Fruit fly (Drosophila melanogaster) whole organism, embryonic: ENCODE measurements around the gene Cpr76Bc.
A peak's percentile ranks its signal among the peaks of the same experiment; 100 is the strongest.

Experiments
- Asciz ChIP-seq: fragments of 200-800 bp; sonication (Bioruptor generic); optimal IDR thresholded peaks from 2 replicates; lab custom pipeline; 2017; ENCODE audit warnings: missing biosample characterization, mild to moderate bottlenecking, missing genetic modification characterization, missing genetic modification reagents
- Bdp1 ChIP-seq: fragments of 200-800 bp; sonication (Bioruptor generic); optimal IDR thresholded peaks from 3 replicates; lab custom pipeline; 2016; ENCODE audit warnings: missing biosample characterization, missing genetic modification characterization
- CG11398 ChIP-seq: fragments of 200-800 bp; sonication (Bioruptor generic); optimal IDR thresholded peaks from 2 replicates; lab custom pipeline; 2016; ENCODE audit warnings: missing biosample characterization, missing genetic modification characterization
- CG11504 ChIP-seq: fragments of 200-800 bp; sonication (Bioruptor generic); optimal IDR thresholded peaks from 3 replicates; lab custom pipeline; 2019; ENCODE audit warnings: missing biosample characterization, mild to moderate bottlenecking, missing genetic modification characterization, moderate library complexity
- CG11560 ChIP-seq: fragments of 200-800 bp; sonication (Bioruptor generic); IDR thresholded peaks from 3 replicates; pipeline ENCODE4 v1.3.6; 2022; ENCODE audit warnings: missing biosample characterization, missing genetic modification characterization
- CG11695 ChIP-seq: fragments of 200-800 bp; sonication (Bioruptor generic); IDR thresholded peaks from 3 replicates; pipeline ENCODE4 v1.3.6; 2022; ENCODE audit warnings: missing biosample characterization, missing genetic modification characterization
- CG12071 ChIP-seq: fragments of 200-800 bp; sonication (Bioruptor generic); optimal IDR thresholded peaks from 3 replicates; lab custom pipeline; 2018; ENCODE audit warnings: missing biosample characterization, mild to moderate bottlenecking, missing genetic modification characterization
- CG12155 ChIP-seq: fragments of 200-800 bp; sonication (Bioruptor generic); optimal IDR thresholded peaks from 3 replicates; lab custom pipeline; 2016; ENCODE audit warnings: missing biosample characterization, missing genetic modification characterization
- CG12236 ChIP-seq: fragments of 200-800 bp; sonication (Bioruptor generic); optimal IDR thresholded peaks from 2 replicates; lab custom pipeline; 2016; ENCODE audit warnings: missing biosample characterization, missing genetic modification characterization
- CG12744 ChIP-seq: fragments of 200-800 bp; sonication (Bioruptor generic); optimal IDR thresholded peaks from 2 replicates; lab custom pipeline; 2016; ENCODE audit warnings: missing biosample characterization, missing genetic modification characterization
- CG14050 ChIP-seq: fragments of 200-800 bp; sonication (Bioruptor generic); IDR thresholded peaks from 3 replicates; pipeline ENCODE4 v1.3.6; 2022; ENCODE audit warnings: missing biosample characterization, missing genetic modification characterization
- CG14441 ChIP-seq: fragments of 200-800 bp; sonication (Bioruptor generic); IDR thresholded peaks from 2 replicates; pipeline ENCODE4 v1.3.6; 2022; ENCODE audit warnings: missing biosample characterization, missing genetic modification characterization
- CG14710 ChIP-seq: fragments of 200-800 bp; sonication (Bioruptor generic); optimal IDR thresholded peaks from 3 replicates; lab custom pipeline; 2019; ENCODE audit warnings: missing biosample characterization, mild to moderate bottlenecking, missing genetic modification characterization, moderate library complexity
- CG14965 ChIP-seq: fragments of 200-800 bp; sonication (Bioruptor generic); optimal IDR thresholded peaks from 2 replicates; lab custom pipeline; 2016; ENCODE audit warnings: missing biosample characterization, missing genetic modification characterization, borderline replicate concordance
- CG1647 ChIP-seq: fragments of 200-800 bp; sonication (Bioruptor generic); optimal IDR thresholded peaks from 3 replicates; lab custom pipeline; 2016; ENCODE audit warnings: missing biosample characterization, missing genetic modification characterization
- CG17802 ChIP-seq: fragments of 200-800 bp; sonication (Bioruptor generic); optimal IDR thresholded peaks from 2 replicates; lab custom pipeline; 2018; ENCODE audit warnings: missing biosample characterization, mild to moderate bottlenecking, missing genetic modification characterization, moderate library complexity
- CG30431 ChIP-seq: fragments of 200-800 bp; sonication (Bioruptor generic); optimal IDR thresholded peaks from 2 replicates; lab custom pipeline; 2017; ENCODE audit warnings: missing biosample characterization, missing genetic modification characterization
- CG31365 ChIP-seq: fragments of 200-800 bp; sonication (Bioruptor generic); optimal IDR thresholded peaks from 2 replicates; lab custom pipeline; 2018; ENCODE audit warnings: missing biosample characterization, mild to moderate bottlenecking, missing genetic modification characterization
- CG32532 ChIP-seq: fragments of 200-800 bp; sonication (Bioruptor generic); IDR thresholded peaks from 2 replicates; pipeline ENCODE4 v1.3.6; 2022; ENCODE audit warnings: missing biosample characterization, missing genetic modification characterization
- CG32772 ChIP-seq: fragments of 200-800 bp; sonication (Bioruptor generic); IDR thresholded peaks from 2 replicates; pipeline ENCODE4 v1.3.6; 2022; ENCODE audit warnings: missing biosample characterization, missing genetic modification characterization
- CG3281 ChIP-seq: fragments of 200-800 bp; sonication (Bioruptor generic); optimal IDR thresholded peaks from 3 replicates; lab custom pipeline; 2017; ENCODE audit warnings: missing biosample characterization, mild to moderate bottlenecking, missing genetic modification characterization
- CG33213 ChIP-seq: fragments of 200-800 bp; sonication (Bioruptor generic); optimal IDR thresholded peaks from 3 replicates; lab custom pipeline; 2016; ENCODE audit warnings: missing biosample characterization, missing genetic modification characterization
- CG4854 ChIP-seq: fragments of 200-800 bp; sonication (Bioruptor generic); optimal IDR thresholded peaks from 2 replicates; lab custom pipeline; 2016; ENCODE audit warnings: missing biosample characterization, missing genetic modification characterization, inconsistent platforms
- CG6254 ChIP-seq: fragments of 200-800 bp; sonication (Bioruptor generic); optimal IDR thresholded peaks from 3 replicates; lab custom pipeline; 2017; ENCODE audit warnings: mild to moderate bottlenecking, missing biosample characterization, missing genetic modification reagents, missing genetic modification characterization
- CG6765 ChIP-seq: fragments of 200-800 bp; sonication (Bioruptor generic); optimal IDR thresholded peaks from 3 replicates; lab custom pipeline; 2017; ENCODE audit warnings: missing biosample characterization, mild to moderate bottlenecking, missing genetic modification characterization
- CG7357 ChIP-seq: fragments of 200-800 bp; sonication (Bioruptor generic); IDR thresholded peaks from 3 replicates; pipeline ENCODE4 v1.3.6; 2022; ENCODE audit warnings: missing biosample characterization, missing genetic modification characterization
- CG7745 ChIP-seq: fragments of 200-800 bp; sonication (Bioruptor generic); optimal IDR thresholded peaks from 2 replicates; lab custom pipeline; 2018; ENCODE audit warnings: missing biosample characterization, mild to moderate bottlenecking, missing genetic modification characterization, moderate library complexity
- CG7963 ChIP-seq: fragments of 200-800 bp; sonication (Bioruptor generic); IDR thresholded peaks from 3 replicates; pipeline ENCODE4 v1.3.6; 2022; ENCODE audit warnings: missing biosample characterization, missing genetic modification characterization; ENCODE audit not compliant: partially characterized antibody
- CkIIα-i1 ChIP-seq: fragments of 200-800 bp; sonication (Bioruptor generic); IDR thresholded peaks from 2 replicates; pipeline ENCODE4 v1.3.6; 2022; ENCODE audit warnings: missing biosample characterization, missing genetic modification characterization
- CrebB ChIP-seq: fragments of 200-800 bp; sonication (Bioruptor generic); optimal IDR thresholded peaks from 3 replicates; lab custom pipeline; 2018; ENCODE audit warnings: missing biosample characterization, mild to moderate bottlenecking, missing genetic modification characterization
- D ChIP-seq, 2 experiments: fragments of 200-800 bp in 1 of 2; fragments of >200 bp in 1 of 2; sonication (Bioruptor generic) in 1 of 2; optimal IDR thresholded peaks; 2 replicates in 1 of 2; 3 replicates in 1 of 2; lab custom pipeline; 2017; ENCODE audit warnings: mild to moderate bottlenecking in 1 of 2, missing biosample characterization in 1 of 2, missing genetic modification characterization in 1 of 2, missing genetic modification reagents in 1 of 2
- Fer2 ChIP-seq: fragments of 200-800 bp; sonication (Bioruptor generic); optimal IDR thresholded peaks from 2 replicates; lab custom pipeline; 2018; ENCODE audit warnings: missing biosample characterization, mild to moderate bottlenecking, missing genetic modification characterization, moderate library complexity
- Gug ChIP-seq: fragments of 200-800 bp; sonication (Bioruptor generic); IDR thresholded peaks from 4 replicates; pipeline ENCODE4 v1.3.6; 2022; ENCODE audit warnings: missing biosample characterization, missing genetic modification characterization
- Hsf ChIP-seq: fragments of 200-800 bp; sonication (Bioruptor generic); optimal IDR thresholded peaks from 3 replicates; lab custom pipeline; 2016; ENCODE audit warnings: missing biosample characterization, missing genetic modification characterization
- Nf-YA ChIP-seq: fragments of 200-800 bp; sonication (Bioruptor generic); IDR thresholded peaks from 2 replicates; pipeline ENCODE4 v1.3.6; 2022; ENCODE audit warnings: missing biosample characterization, missing genetic modification characterization
- bcd ChIP-seq: fragments of 200-800 bp; sonication (Bioruptor generic); optimal IDR thresholded peaks from 2 replicates; lab custom pipeline; 2017; ENCODE audit warnings: missing biosample characterization, mild to moderate bottlenecking, missing genetic modification characterization
- btn ChIP-seq: fragments of 200-800 bp; sonication (Bioruptor generic); optimal IDR thresholded peaks from 2 replicates; lab custom pipeline; 2016; ENCODE audit warnings: missing biosample characterization, missing genetic modification characterization
- chm ChIP-seq: fragments of 200-800 bp; sonication (Bioruptor generic); IDR thresholded peaks from 2 replicates; pipeline ENCODE4 v1.3.6; 2022; ENCODE audit warnings: missing biosample characterization, missing genetic modification characterization
- emc ChIP-seq: fragments of 200-800 bp; sonication (Bioruptor generic); optimal IDR thresholded peaks from 2 replicates; lab custom pipeline; 2016; ENCODE audit warnings: missing biosample characterization, missing genetic modification characterization
- fd102C ChIP-seq: fragments of 200-800 bp; sonication (Bioruptor generic); optimal IDR thresholded peaks from 2 replicates; lab custom pipeline; 2018; ENCODE audit warnings: missing biosample characterization, mild to moderate bottlenecking, missing genetic modification characterization, moderate library complexity
- gem ChIP-seq: fragments of 200-800 bp; sonication (Bioruptor generic); optimal IDR thresholded peaks from 2 replicates; lab custom pipeline; 2019; ENCODE audit warnings: missing biosample characterization, mild to moderate bottlenecking, missing genetic modification characterization, moderate library complexity
- hkb ChIP-seq, 2 experiments: fragments of 200-800 bp in 1 of 2; fragments of >200 bp in 1 of 2; sonication (Bioruptor generic) in 1 of 2; IDR thresholded peaks in 1 of 2; optimal IDR thresholded peaks in 1 of 2; 2 replicates each; pipeline versions ENCODE4 v1.3.6 to Lab custom; 2017 to 2022; ENCODE audit warnings: missing biosample characterization in 1 of 2, missing genetic modification characterization in 1 of 2
- jigr1 ChIP-seq: fragments of 200-800 bp; sonication (Bioruptor generic); IDR thresholded peaks from 3 replicates; pipeline ENCODE4 v1.3.6; 2022; ENCODE audit warnings: missing biosample characterization, missing genetic modification characterization
- lola ChIP-seq, 3 experiments: fragments of >200 bp in 2 of 3; fragments of 200-800 bp in 1 of 3; sonication (Bioruptor generic) in 1 of 3; optimal IDR thresholded peaks; 2 replicates each; lab custom pipeline; 2017 to 2019; ENCODE audit warnings: missing biosample characterization in 3 of 3, missing genetic modification characterization in 3 of 3, mild to moderate bottlenecking in 1 of 3, moderate library complexity in 1 of 3
- pb ChIP-seq: fragments of 200-800 bp; sonication (Bioruptor generic); optimal IDR thresholded peaks from 3 replicates; lab custom pipeline; 2016; ENCODE audit warnings: missing biosample characterization, missing genetic modification characterization
- scrt ChIP-seq: fragments of 200-800 bp; sonication (Bioruptor generic); optimal IDR thresholded peaks from 2 replicates; lab custom pipeline; 2018; ENCODE audit warnings: missing biosample characterization, mild to moderate bottlenecking, missing genetic modification characterization, moderate library complexity
- tin ChIP-seq: fragments of 200-800 bp; sonication (Bioruptor generic); optimal IDR thresholded peaks from 3 replicates; lab custom pipeline; 2016; ENCODE audit warnings: missing biosample characterization, missing genetic modification characterization
- twi ChIP-seq: fragments of 200-800 bp; optimal IDR thresholded peaks from 2 replicates; lab custom pipeline; 2019; ENCODE audit warnings: missing biosample characterization, mild to moderate bottlenecking, missing genetic modification characterization, moderate library complexity
- z ChIP-seq: fragments of 200-800 bp; sonication (Bioruptor generic); IDR thresholded peaks from 3 replicates; pipeline ENCODE4 v1.3.6; 2022; ENCODE audit warnings: missing biosample characterization, missing genetic modification characterization

Gene Cpr76Bc

DNA sequence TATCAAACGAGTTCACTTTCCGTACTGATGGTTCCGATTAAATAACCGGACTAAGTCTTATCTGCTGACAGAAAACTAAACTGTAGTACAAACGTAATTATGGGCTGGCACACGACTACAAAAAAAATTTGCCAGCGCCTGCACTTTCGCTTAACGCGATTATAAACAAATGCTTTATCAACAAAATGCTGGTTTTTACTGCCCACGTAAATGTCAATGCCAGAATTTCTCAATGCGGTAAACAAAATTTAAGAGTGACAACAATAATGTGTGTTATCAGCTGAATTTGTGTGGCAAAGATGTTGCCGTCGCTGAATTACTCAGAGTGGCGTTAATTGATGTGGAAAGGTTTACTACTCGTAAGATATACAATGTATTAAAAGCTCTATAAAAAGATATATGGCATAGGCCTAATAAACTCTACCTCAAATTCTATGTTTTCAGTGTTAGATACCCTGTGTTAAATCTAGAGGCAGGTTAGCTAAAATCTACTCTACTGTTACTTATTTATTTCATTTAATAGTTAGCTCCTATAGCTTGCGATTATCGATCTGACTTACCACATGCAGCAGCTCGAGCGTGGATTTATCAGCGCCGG is 24.7 kb upstream of the Cpr76Bc start (continued):
- peak; percentile 41 for TF ChIP-seq CG12071 (GFP tag; lab: Kevin White, UChicago)
- no peak for TF ChIP-seq D (optimal IDR thresholded peaks at IDR 0.05; lab: Kevin White, UChicago)
- no peak for TF ChIP-seq D (GFP tag; optimal IDR thresholded peaks at IDR 0.05; lab: Kevin White, UChicago)
- TF ChIP-seq fd102C, result no peak
- TF ChIP-seq CG14710 (tag; lab: Kevin White, UChicago), result no peak
- peak; percentile 0 for TF ChIP-seq CG31365 (tag; lab: Kevin White, UChicago)
- no peak for TF ChIP-seq CG30431 (GFP tag; lab: Kevin White, UChicago)
- no peak for TF ChIP-seq chm
- TF ChIP-seq CG12744, result no peak
- no peak for TF ChIP-seq CG7963 (GFP tag; lab: Robert Waterston, UW)

DNA sequence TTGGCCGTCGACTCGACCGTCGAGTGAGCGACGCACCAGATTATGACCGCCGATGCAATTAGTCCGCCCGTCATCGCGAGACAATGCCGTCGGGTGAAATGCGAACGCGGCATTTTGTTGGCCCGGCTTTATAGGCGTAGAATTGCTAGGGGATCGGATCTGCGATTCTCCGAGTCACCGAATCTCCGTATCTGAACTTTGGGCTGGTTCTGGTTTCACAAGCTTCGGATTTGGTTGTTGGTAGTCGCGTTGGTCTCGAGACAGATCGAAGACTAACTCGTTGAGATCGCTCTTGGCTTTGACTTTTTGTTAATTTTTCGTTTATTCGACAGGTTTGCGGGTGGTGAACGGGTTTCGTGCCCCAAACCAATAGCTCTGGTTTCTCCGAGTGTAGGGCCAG is 24.1 kb upstream of the Cpr76Bc start:
- TF ChIP-seq CG14441 (GFP tag; lab: Robert Waterston, UW) (no peak), CrebB (no peak), tin (GFP tag; lab: Kevin White, UChicago) (no peak), CG11560 (tag; lab: Robert Waterston, UW) (no peak), scrt (GFP tag; lab: Kevin White, UChicago) (no peak), CkIIα-i1 (GFP tag; lab: Robert Waterston, UW) (no peak), Gug (no peak), CG11695 (GFP tag; lab: Robert Waterston, UW) (no peak), Fer2 (tag; lab: Kevin White, UChicago) (no peak), Hsf (no peak), CG3281 (GFP tag; lab: Kevin White, UChicago) (no peak), Bdp1 (GFP tag; lab: Kevin White, UChicago) (no peak), Nf-YA (GFP tag; lab: Robert Waterston, UW) (no peak), btn (GFP tag; lab: Kevin White, UChicago) (no peak), CG33213 (no peak), hkb (optimal IDR thresholded peaks at IDR 0.05; lab: Kevin White, UChicago) (no peak), hkb (GFP tag; IDR thresholded peaks at IDR 0.05; lab: Robert Waterston, UW) (no peak), CG7357 (GFP tag; lab: Robert Waterston, UW) (no peak), twi (tag; lab: Kevin White, UChicago) (no peak), CG6765 (GFP tag; lab: Kevin White, UChicago) (peak; percentile 33), lola (GFP tag; optimal IDR thresholded peaks at IDR 0.05; lab: Kevin White, UChicago) (no peak), pb (no peak), Asciz (no peak), CG12155 (GFP tag; lab: Kevin White, UChicago) (no peak), CG11504 (tag; lab: Kevin White, UChicago) (no peak), CG32532 (GFP tag; lab: Robert Waterston, UW) (peak; percentile 27; the same call in 1 of the 2 replicates), jigr1 (GFP tag; lab: Robert Waterston, UW) (no peak), emc (GFP tag; lab: Kevin White, UChicago) (no peak), CG1647 (GFP tag; lab: Kevin White, UChicago) (no peak), CG14050 (GFP tag; lab: Robert Waterston, UW) (no peak), z (GFP tag; lab: Robert Waterston, UW) (no peak), CG14965 (no peak), CG32772 (GFP tag; lab: Robert Waterston, UW) (0 out of 2 replicates have a peak, but pooled peaks have one; percentile 21), gem (tag; lab: Kevin White, UChicago) (no peak), CG6254 (GFP tag; lab: Kevin White, UChicago) (no peak), CG7745 (tag; lab: Kevin White, UChicago) (no peak), bcd (GFP tag; lab: Kevin White, UChicago) (no peak), CG17802 (tag; lab: Kevin White, UChicago) (no peak), CG12236 (GFP tag; lab: Kevin White, UChicago) (no peak), CG4854 (no peak), CG11398 (GFP tag; lab: Kevin White, UChicago) (no peak)
